Fruit fly (Drosophila melanogaster): Measurements from ENCODE around the gene Ada3.

The Ada3 gene

dm6 chrX:18101778-18102177, 16.2 kb downstream of the Ada3 start, which contains the start of gene Taf8:
Gene Taf8 (plus strand): TSS chrX:18101970.
- TF ChIP-seq eg (GFP tag; IDR thresholded peaks at IDR 0.05) (0 out of 3 replicates have a peak, but pooled peaks have one; percentile 14), topi (GFP tag; optimal IDR thresholded peaks at IDR 0.05) (no peak)

dm6 chrX:18103353-18103752, 17.8 kb downstream of the Ada3 start, which contains the start of gene CG7135:
Gene CG7135 (plus strand): TSS chrX:18103653.
- no peak for TF ChIP-seq pdm3 (GFP tag; optimal IDR thresholded peaks at IDR 0.05)
- TF ChIP-seq fkh (GFP tag; optimal IDR thresholded peaks at IDR 0.05), result no peak
- no peak for TF ChIP-seq Hr38 (GFP tag; optimal IDR thresholded peaks at IDR 0.05)
- TF ChIP-seq CG11294 (GFP tag; IDR thresholded peaks at IDR 0.05), result no peak
- TF ChIP-seq CG15336 (GFP tag; IDR thresholded peaks at IDR 0.05), result no peak
- no peak for TF ChIP-seq CG6854 (GFP tag; optimal IDR thresholded peaks at IDR 0.05)
- TF ChIP-seq esn (GFP tag; optimal IDR thresholded peaks at IDR 0.05), result no peak
- no peak for TF ChIP-seq CG6792 (GFP tag; optimal IDR thresholded peaks at IDR 0.05)

dm6 chrX:18106686-18107085, 21.1 kb downstream of the Ada3 start:
- TF ChIP-seq eg (GFP tag; IDR thresholded peaks at IDR 0.05) (no peak), salr (GFP tag; optimal IDR thresholded peaks at IDR 0.05) (no peak), lz (GFP tag; optimal IDR thresholded peaks at IDR 0.05) (no peak), CG6808 (GFP tag; optimal IDR thresholded peaks at IDR 0.05) (no peak), CG11294 (GFP tag; IDR thresholded peaks at IDR 0.05) (no peak), CG6792 (GFP tag; optimal IDR thresholded peaks at IDR 0.05) (no peak), CG11762 (GFP tag; optimal IDR thresholded peaks at IDR 0.05; ENCODE audit: insufficient read depth) (no peak), vri (GFP tag; optimal IDR thresholded peaks at IDR 0.05) (no peak), Sox102F (GFP tag; optimal IDR thresholded peaks at IDR 0.05) (no peak), CG34406 (GFP tag; optimal IDR thresholded peaks at IDR 0.05) (no peak), Ets21C (GFP tag; optimal IDR thresholded peaks at IDR 0.05) (no peak), svp (GFP tag) (no peak), dsx (GFP tag; optimal IDR thresholded peaks at IDR 0.05; ENCODE audit: poor library complexity, severe bottlenecking) (no peak), Sox15 (GFP tag; optimal IDR thresholded peaks at IDR 0.05) (no peak), CG31627 (GFP tag; optimal IDR thresholded peaks at IDR 0.05) (no peak), cyc (GFP tag; optimal IDR thresholded peaks at IDR 0.05) (no peak), CG6854 (GFP tag; optimal IDR thresholded peaks at IDR 0.05) (no peak), fkh (GFP tag; optimal IDR thresholded peaks at IDR 0.05) (no peak)

- TF ChIP-seq CG6163 (GFP tag; IDR thresholded peaks at IDR 0.05) (no peak), Smox (GFP tag; optimal IDR thresholded peaks at IDR 0.05) (no peak), eg (GFP tag; IDR thresholded peaks at IDR 0.05) (no peak), Hr4 (GFP tag; optimal IDR thresholded peaks at IDR 0.05) (no peak), spab (GFP tag; optimal IDR thresholded peaks at IDR 0.05) (no peak), CG31627 (GFP tag; optimal IDR thresholded peaks at IDR 0.05) (no peak), CG3919 (GFP tag; optimal IDR thresholded peaks at IDR 0.05) (no peak), vri (GFP tag; optimal IDR thresholded peaks at IDR 0.05) (no peak)
Measured at dm6 chrX:18108676-18109075, 23.1 kb downstream of the Ada3 start.

dm6 chrX:18114770-18115169, 29.2 kb downstream of the Ada3 start:
- TF ChIP-seq Hr38 (GFP tag; optimal IDR thresholded peaks at IDR 0.05), result no peak
- TF ChIP-seq CG32006 (GFP tag; optimal IDR thresholded peaks at IDR 0.05), result no peak
- no peak for TF ChIP-seq topi (GFP tag; optimal IDR thresholded peaks at IDR 0.05)
- TF ChIP-seq CG10669 (GFP tag; optimal IDR thresholded peaks at IDR 0.05), result no peak
- no peak for TF ChIP-seq Eip93F (GFP tag; optimal IDR thresholded peaks at IDR 0.05)
- TF ChIP-seq CG16779 (tag; optimal IDR thresholded peaks at IDR 0.05), result no peak
- TF ChIP-seq Eip78C (GFP tag), result no peak
- TF ChIP-seq Hr39 (GFP tag; optimal IDR thresholded peaks at IDR 0.05), result no peak
- no peak for TF ChIP-seq CG34406 (GFP tag; optimal IDR thresholded peaks at IDR 0.05)
- TF ChIP-seq Sox15 (GFP tag; optimal IDR thresholded peaks at IDR 0.05), result no peak
- TF ChIP-seq CG7368 (GFP tag; optimal IDR thresholded peaks at IDR 0.05), result no peak

Data from whole organism, prepupa.